Fruit fly (Drosophila melanogaster) whole organism, embryonic: Measurements from ENCODE around the gene lectin-24A.

Source experiments
- Aef1 ChIP-seq: fragments of 200-800 bp; sonication (Bioruptor generic); IDR thresholded peaks from 3 replicates; pipeline ENCODE4 v1.3.6; 2022; ENCODE audit warnings: missing biosample characterization, missing genetic modification characterization
- Atf-2 ChIP-seq: fragments of 200-800 bp; sonication (Bioruptor generic); optimal IDR thresholded peaks from 2 replicates; lab custom pipeline; 2016; ENCODE audit warnings: missing biosample characterization, missing genetic modification characterization
- Atf3 ChIP-seq: fragments of 200-800 bp; sonication (Bioruptor generic); optimal IDR thresholded peaks from 3 replicates; lab custom pipeline; 2016; ENCODE audit warnings: missing biosample characterization, missing genetic modification characterization
- Blimp-1 ChIP-seq: fragments of 200-800 bp; sonication (Bioruptor generic); optimal IDR thresholded peaks from 3 replicates; lab custom pipeline; 2018; ENCODE audit warnings: missing biosample characterization, missing genetic modification characterization, mild to moderate bottlenecking, moderate library complexity, missing genetic modification reagents
- CG10267 ChIP-seq: fragments of 200-800 bp; sonication (Bioruptor generic); optimal IDR thresholded peaks from 2 replicates; lab custom pipeline; 2018; ENCODE audit warnings: missing biosample characterization, mild to moderate bottlenecking, missing genetic modification characterization, moderate library complexity
- CG11085 ChIP-seq: fragments of 200-800 bp; sonication (Bioruptor generic); IDR thresholded peaks from 2 replicates; pipeline ENCODE4 v1.3.6; 2022; ENCODE audit warnings: missing biosample characterization, missing genetic modification characterization
- CG11247 ChIP-seq: fragments of 200-800 bp; sonication (Bioruptor generic); IDR thresholded peaks from 2 replicates; pipeline ENCODE4 v1.3.6; 2022; ENCODE audit warnings: missing biosample characterization, missing genetic modification characterization
- CG11696 ChIP-seq: fragments of 200-800 bp; sonication (Bioruptor generic); IDR thresholded peaks from 2 replicates; pipeline ENCODE4 v1.3.6; 2022; ENCODE audit warnings: missing biosample characterization, missing genetic modification characterization
- CG12769 ChIP-seq: fragments of 200-800 bp; sonication (Bioruptor generic); optimal IDR thresholded peaks from 2 replicates; lab custom pipeline; 2019; ENCODE audit warnings: missing biosample characterization, mild to moderate bottlenecking, missing genetic modification characterization, moderate library complexity
- CG12942 ChIP-seq: fragments of 200-800 bp; sonication (Bioruptor generic); optimal IDR thresholded peaks from 3 replicates; lab custom pipeline; 2016; ENCODE audit warnings: missing biosample characterization, missing genetic modification characterization
- CG13287 ChIP-seq: fragments of 200-800 bp; sonication (Bioruptor generic); IDR thresholded peaks from 2 replicates; pipeline ENCODE4 v1.3.6; 2022; ENCODE audit warnings: missing biosample characterization, missing genetic modification characterization; ENCODE audit not compliant: partially characterized antibody
- CG17385 ChIP-seq: fragments of 200-800 bp; sonication (Bioruptor generic); optimal IDR thresholded peaks from 3 replicates; lab custom pipeline; 2018; ENCODE audit warnings: missing biosample characterization, mild to moderate bottlenecking, missing genetic modification characterization
- CG18262 ChIP-seq: fragments of 200-800 bp; optimal IDR thresholded peaks from 3 replicates; lab custom pipeline; 2019; ENCODE audit warnings: missing biosample characterization, mild to moderate bottlenecking, missing genetic modification characterization, moderate library complexity
- CG2116 ChIP-seq: fragments of 200-800 bp; sonication (Bioruptor generic); optimal IDR thresholded peaks from 3 replicates; lab custom pipeline; 2018; ENCODE audit warnings: missing biosample characterization, mild to moderate bottlenecking, missing genetic modification characterization
- CG31388 ChIP-seq: fragments of 200-800 bp; sonication (Bioruptor generic); optimal IDR thresholded peaks from 2 replicates; lab custom pipeline; 2016; ENCODE audit warnings: missing biosample characterization, missing genetic modification characterization
- CG32767 ChIP-seq: fragments of 200-800 bp; sonication (Bioruptor generic); IDR thresholded peaks from 2 replicates; pipeline ENCODE4 v1.3.6; 2022; ENCODE audit warnings: missing biosample characterization, missing genetic modification characterization
- CG34422 ChIP-seq: fragments of 200-800 bp; sonication (Bioruptor generic); IDR thresholded peaks from 3 replicates; pipeline ENCODE4 v1.3.6; 2022; ENCODE audit warnings: missing biosample characterization, missing genetic modification characterization
- CG43689 ChIP-seq: fragments of 200-800 bp; sonication (Bioruptor generic); IDR thresholded peaks from 2 replicates; pipeline ENCODE4 v1.3.6; 2022; ENCODE audit warnings: missing biosample characterization, missing genetic modification characterization
- CG4424 ChIP-seq: fragments of 200-800 bp; sonication (Bioruptor generic); optimal IDR thresholded peaks from 3 replicates; lab custom pipeline; 2016; ENCODE audit warnings: missing biosample characterization, missing genetic modification characterization
- CG6654 ChIP-seq: fragments of 200-800 bp; sonication (Bioruptor generic); optimal IDR thresholded peaks from 2 replicates; lab custom pipeline; 2017; ENCODE audit warnings: missing biosample characterization, mild to moderate bottlenecking, missing genetic modification characterization
- CG8359 ChIP-seq: fragments of 200-800 bp; sonication (Bioruptor generic); optimal IDR thresholded peaks from 2 replicates; lab custom pipeline; 2017; ENCODE audit warnings: missing biosample characterization, mild to moderate bottlenecking, missing genetic modification characterization, borderline replicate concordance
- CG8765 ChIP-seq: fragments of 200-800 bp; sonication (Bioruptor generic); IDR thresholded peaks from 2 replicates; pipeline ENCODE4 v1.3.6; 2022; ENCODE audit warnings: missing biosample characterization, missing genetic modification characterization
- CG8944 ChIP-seq: fragments of 200-800 bp; sonication (Bioruptor generic); optimal IDR thresholded peaks from 3 replicates; lab custom pipeline; 2016; ENCODE audit warnings: missing biosample characterization, missing genetic modification characterization
- CHES-1-like ChIP-seq: fragments of 200-800 bp; sonication (Bioruptor generic); optimal IDR thresholded peaks from 2 replicates; lab custom pipeline; 2016; ENCODE audit warnings: missing biosample characterization, missing genetic modification characterization
- Deaf1 ChIP-seq: fragments of 200-800 bp; optimal IDR thresholded peaks from 3 replicates; lab custom pipeline; 2019; ENCODE audit warnings: missing biosample characterization, mild to moderate bottlenecking, missing genetic modification characterization, moderate library complexity
- Fer3 ChIP-seq: fragments of 200-800 bp; sonication (Bioruptor generic); optimal IDR thresholded peaks from 2 replicates; lab custom pipeline; 2018; ENCODE audit warnings: missing biosample characterization, mild to moderate bottlenecking, missing genetic modification characterization, moderate library complexity
- Hr51 ChIP-seq, 2 experiments: fragments of 200-800 bp; sonication (Bioruptor generic); optimal IDR thresholded peaks; 2 replicates in 1 of 2; 3 replicates in 1 of 2; lab custom pipeline; 2016 to 2018; ENCODE audit warnings: missing biosample characterization in 2 of 2, missing genetic modification characterization in 2 of 2, mild to moderate bottlenecking in 1 of 2, moderate library complexity in 1 of 2
- MESR4 ChIP-seq: fragments of 200-800 bp; sonication (Bioruptor generic); optimal IDR thresholded peaks from 2 replicates; lab custom pipeline; 2018; ENCODE audit warnings: missing biosample characterization, mild to moderate bottlenecking, missing genetic modification characterization, moderate library complexity
- Opbp ChIP-seq: fragments of 200-800 bp; sonication (Bioruptor generic); IDR thresholded peaks from 3 replicates; pipeline ENCODE4 v1.3.6; 2022; ENCODE audit warnings: missing biosample characterization, missing genetic modification characterization; ENCODE audit not compliant: partially characterized antibody
- Pdp1 ChIP-seq, 2 experiments: fragments of 200-800 bp; sonication (Bioruptor generic); optimal IDR thresholded peaks; 3 replicates each; lab custom pipeline; 2016; ENCODE audit warnings: missing biosample characterization in 2 of 2, missing genetic modification characterization in 2 of 2, mild to moderate bottlenecking in 1 of 2, moderate library complexity in 1 of 2
- Tbp ChIP-seq: fragments of >200 bp; optimal IDR thresholded peaks from 2 replicates; lab custom pipeline; 2018; ENCODE audit warnings: missing biosample characterization, missing genetic modification characterization
- cad ChIP-seq: fragments of >200 bp; optimal IDR thresholded peaks from 2 replicates; lab custom pipeline; 2017; ENCODE audit warnings: missing biosample characterization, missing genetic modification characterization
- crol ChIP-seq: fragments of 200-800 bp; sonication (Bioruptor generic); IDR thresholded peaks from 2 replicates; pipeline ENCODE4 v1.3.6; 2022; ENCODE audit warnings: missing biosample characterization, missing genetic modification characterization
- da ChIP-seq: fragments of 200-800 bp; sonication (Bioruptor generic); optimal IDR thresholded peaks from 2 replicates; lab custom pipeline; 2016; ENCODE audit warnings: missing biosample characterization, missing genetic modification characterization
- disco-r ChIP-seq: fragments of 200-800 bp; sonication (Bioruptor generic); optimal IDR thresholded peaks from 2 replicates; lab custom pipeline; 2016; ENCODE audit warnings: missing biosample characterization, missing genetic modification characterization
- ewg ChIP-seq: fragments of 200-800 bp; sonication (Bioruptor generic); optimal IDR thresholded peaks from 3 replicates; lab custom pipeline; 2017; ENCODE audit warnings: mild to moderate bottlenecking, missing biosample characterization, missing genetic modification reagents, missing genetic modification characterization
- hkb ChIP-seq, 2 experiments: fragments of 200-800 bp in 1 of 2; fragments of >200 bp in 1 of 2; sonication (Bioruptor generic) in 1 of 2; IDR thresholded peaks in 1 of 2; optimal IDR thresholded peaks in 1 of 2; 2 replicates each; pipeline versions ENCODE4 v1.3.6 to Lab custom; 2017 to 2022; ENCODE audit warnings: missing biosample characterization in 1 of 2, missing genetic modification characterization in 1 of 2
- insv ChIP-seq, 2 experiments: fragments of 200-800 bp; sonication (Bioruptor generic); optimal IDR thresholded peaks; 3 replicates each; lab custom pipeline; 2016 to 2018; ENCODE audit warnings: missing biosample characterization in 2 of 2, missing genetic modification characterization in 2 of 2
- lmd ChIP-seq: fragments of 200-800 bp; sonication (Bioruptor generic); IDR thresholded peaks from 2 replicates; pipeline ENCODE4 v1.3.6; 2022; ENCODE audit warnings: missing biosample characterization, missing genetic modification characterization
- luna ChIP-seq: fragments of 200-800 bp; sonication (Bioruptor generic); optimal IDR thresholded peaks from 2 replicates; lab custom pipeline; 2016; ENCODE audit warnings: missing biosample characterization, missing genetic modification characterization
- mirr ChIP-seq: fragments of 200-800 bp; sonication (Bioruptor generic); optimal IDR thresholded peaks from 3 replicates; lab custom pipeline; 2018; ENCODE audit warnings: missing biosample characterization, mild to moderate bottlenecking, missing genetic modification characterization
- nom ChIP-seq: fragments of 200-800 bp; sonication (Bioruptor generic); optimal IDR thresholded peaks from 2 replicates; lab custom pipeline; 2017; ENCODE audit warnings: missing biosample characterization, missing genetic modification characterization, mild to moderate bottlenecking, moderate library complexity, missing genetic modification reagents
- sim ChIP-seq: fragments of 200-800 bp; sonication (Bioruptor generic); IDR thresholded peaks from 2 replicates; pipeline ENCODE4 v1.3.6; 2022; ENCODE audit warnings: missing biosample characterization, missing genetic modification characterization
- sob ChIP-seq: fragments of 200-800 bp; sonication (Bioruptor generic); IDR thresholded peaks from 2 replicates; pipeline ENCODE4 v1.3.6; 2022; ENCODE audit warnings: missing biosample characterization, missing genetic modification characterization
- toy ChIP-seq: fragments of 200-800 bp; sonication (Bioruptor generic); IDR thresholded peaks from 2 replicates; pipeline ENCODE4 v1.3.6; 2022; ENCODE audit warnings: missing biosample characterization, missing genetic modification characterization
- trh ChIP-seq: fragments of 200-800 bp; sonication (Bioruptor generic); optimal IDR thresholded peaks from 2 replicates; lab custom pipeline; 2016; ENCODE audit warnings: missing biosample characterization, missing genetic modification characterization
- tup ChIP-seq: fragments of 200-800 bp; sonication (Bioruptor generic); optimal IDR thresholded peaks from 2 replicates; lab custom pipeline; 2016; ENCODE audit warnings: missing biosample characterization, mild to moderate bottlenecking, missing genetic modification characterization, moderate library complexity
- tx ChIP-seq: fragments of 200-800 bp; sonication (Bioruptor generic); optimal IDR thresholded peaks from 2 replicates; lab custom pipeline; 2016; ENCODE audit warnings: missing biosample characterization, missing genetic modification characterization
- vnd ChIP-seq: fragments of 200-800 bp; sonication (Bioruptor generic); IDR thresholded peaks from 3 replicates; pipeline ENCODE4 v1.3.6; 2022; ENCODE audit warnings: missing biosample characterization, missing genetic modification characterization; ENCODE audit not compliant: partially characterized antibody
- wdn ChIP-seq: fragments of 200-800 bp; sonication (Bioruptor generic); IDR thresholded peaks from 2 replicates; pipeline ENCODE4 v1.3.6; 2022; ENCODE audit warnings: missing biosample characterization, missing genetic modification characterization

The lectin-24A gene

dm6 chr2L:3703260-3703659, 14.3 kb downstream of the lectin-24A start, which contains the start of gene CG2816 (continued):
- TF ChIP-seq CG32767 (GFP tag; lab: Robert Waterston, UW), result 0 out of 2 replicates have a peak, but pooled peaks have one; percentile 14
- TF ChIP-seq CG17385, result peak; percentile 45
- no peak for TF ChIP-seq CG8765 (GFP tag; lab: Robert Waterston, UW)
- TF ChIP-seq MESR4 (GFP tag; lab: Kevin White, UChicago), result no peak
- TF ChIP-seq CG4424 (GFP tag; lab: Kevin White, UChicago), result no peak
- peak; percentile 19 for TF ChIP-seq CG10267 (tag; lab: Kevin White, UChicago)
- TF ChIP-seq Aef1, result peak; percentile 60; the same call in 2 of the 3 replicates
- no peak for TF ChIP-seq CG11696 (GFP tag; lab: Robert Waterston, UW)
- TF ChIP-seq tup, result no peak
- no peak for TF ChIP-seq CG6654
- TF ChIP-seq vnd (GFP tag; lab: Robert Waterston, UW), result no peak
- peak; percentile 58 for TF ChIP-seq CG8944 (GFP tag; lab: Kevin White, UChicago)
- TF ChIP-seq CHES-1-like, result peak; percentile 79
- peak; percentile 63 for TF ChIP-seq Atf-2 (GFP tag; lab: Kevin White, UChicago)
- peak; percentile 63 for TF ChIP-seq Fer3 (tag; lab: Kevin White, UChicago)
- TF ChIP-seq disco-r (GFP tag; lab: Kevin White, UChicago), result no peak
- peak; percentile 93 for TF ChIP-seq sob
- TF ChIP-seq lmd (GFP tag; lab: Robert Waterston, UW), result peak; percentile 92
- peak; percentile 60 to 68 for TF ChIP-seq Hr51 (GFP tag; optimal IDR thresholded peaks at IDR 0.05; lab: Kevin White, UChicago)
- TF ChIP-seq insv (GFP tag; optimal IDR thresholded peaks at IDR 0.05; lab: Kevin White, UChicago), result no peak
- no peak for TF ChIP-seq nom (GFP tag; lab: Kevin White, UChicago)
- TF ChIP-seq Pdp1 (GFP tag; optimal IDR thresholded peaks at IDR 0.05; lab: Kevin White, UChicago), result peak in 1 of 2 experiments; percentile 56
- TF ChIP-seq CG2116, result no peak
- peak; percentile 60 for TF ChIP-seq CG43689 (GFP tag; lab: Robert Waterston, UW)
- TF ChIP-seq CG31388 (GFP tag; lab: Kevin White, UChicago), result no peak
- TF ChIP-seq CG18262 (tag; lab: Kevin White, UChicago), result no peak
- no peak for TF ChIP-seq Deaf1 (tag; lab: Kevin White, UChicago)
- TF ChIP-seq crol (GFP tag; lab: Robert Waterston, UW), result no peak
- peak; percentile 37 for TF ChIP-seq tx (GFP tag; lab: Kevin White, UChicago)
- TF ChIP-seq CG11085 (GFP tag; lab: Robert Waterston, UW), result 0 out of 2 replicates have a peak, but pooled peaks have one; percentile 23
- peak; percentile 42 for TF ChIP-seq CG12942 (GFP tag; lab: Kevin White, UChicago)
- no peak for TF ChIP-seq ewg (GFP tag; lab: Kevin White, UChicago)
- no peak for TF ChIP-seq toy (GFP tag; lab: Robert Waterston, UW)
- no peak for TF ChIP-seq Tbp (GFP tag; lab: Kevin White, UChicago)
- no peak for TF ChIP-seq cad (GFP tag; lab: Kevin White, UChicago)
- TF ChIP-seq wdn (GFP tag; lab: Robert Waterston, UW), result peak; percentile 81; the same call in 1 of the 2 replicates
- TF ChIP-seq da (GFP tag; lab: Kevin White, UChicago), result no peak
- peak; percentile 95 for TF ChIP-seq CG12769 (tag; lab: Kevin White, UChicago)
- no peak for TF ChIP-seq sim (GFP tag; lab: Robert Waterston, UW)
- TF ChIP-seq CG11247 (GFP tag; lab: Robert Waterston, UW), result peak; percentile 89
- TF ChIP-seq CG8359 (GFP tag; lab: Kevin White, UChicago), result no peak
- no peak for TF ChIP-seq CG34422 (GFP tag; lab: Robert Waterston, UW)
- TF ChIP-seq hkb (optimal IDR thresholded peaks at IDR 0.05; lab: Kevin White, UChicago), result no peak
- TF ChIP-seq hkb (GFP tag; IDR thresholded peaks at IDR 0.05; lab: Robert Waterston, UW), result 0 out of 2 replicates have a peak, but pooled peaks have one; percentile 35
- no peak for TF ChIP-seq CG13287 (GFP tag; lab: Robert Waterston, UW)
- no peak for TF ChIP-seq trh (GFP tag; lab: Kevin White, UChicago)
- no peak for TF ChIP-seq Blimp-1
- peak; percentile 26 for TF ChIP-seq Atf3
- TF ChIP-seq mirr (GFP tag; lab: Kevin White, UChicago), result no peak
- no peak for TF ChIP-seq Opbp
- TF ChIP-seq luna (GFP tag; lab: Kevin White, UChicago), result peak; percentile 80
